Worm (Caenorhabditis elegans): ENCODE results near the gene cht-3.

The cht-3 gene

ce11 chrIV:6984449-6985380 is 18.7 kb upstream of the cht-3 start:
- TF ChIP-seq ztf-11 (tag; optimal IDR thresholded peaks at IDR 0.05), result no peak
- no peak for TF ChIP-seq aly-2 (tag; optimal IDR thresholded peaks at IDR 0.05)
- TF ChIP-seq efl-1 (optimal IDR thresholded peaks at IDR 0.05), result no peak
- peak in 1 of 2 experiments; percentile 40 for TF ChIP-seq efl-1 (GFP tag; optimal IDR thresholded peaks at IDR 0.05 in 1 of 2)
- TF ChIP-seq nhr-85 (tag), result peak; percentile 57
- no peak for TF ChIP-seq hlh-4 (tag; optimal IDR thresholded peaks at IDR 0.05)

DNA sequence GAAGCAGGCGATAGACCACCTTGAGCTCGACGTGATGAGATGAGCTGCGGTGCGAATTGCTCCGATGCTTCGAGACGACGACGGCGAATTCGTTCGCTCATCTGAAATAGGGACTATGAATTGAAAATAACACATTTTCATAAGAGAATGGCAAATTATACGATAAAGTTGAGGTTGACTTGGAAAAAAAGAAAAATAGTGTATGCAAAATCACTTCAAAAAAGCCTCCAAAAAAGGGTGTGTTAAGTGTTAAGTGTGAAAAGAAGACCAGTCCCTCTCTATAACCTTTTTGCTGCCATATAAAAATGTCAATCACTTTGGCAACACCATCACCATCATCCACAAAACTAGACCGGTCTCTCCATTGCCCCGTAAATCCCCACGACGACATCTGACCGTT is 16.6 kb upstream of the cht-3 start, which contains the start of gene prkl-1:
TSS of gene prkl-1 (minus strand) at position 101 of the 400 bp plus-strand sequence.
- TF ChIP-seq ama-1 (optimal IDR thresholded peaks at IDR 0.05), result no peak
- TF ChIP-seq ceh-90 (tag; optimal IDR thresholded peaks at IDR 0.05), result no peak
- no peak for TF ChIP-seq lin-39 (tag; optimal IDR thresholded peaks at IDR 0.05)
- no peak for TF ChIP-seq pax-3 (tag; optimal IDR thresholded peaks at IDR 0.05)
- no peak for TF ChIP-seq nhr-47 (tag; optimal IDR thresholded peaks at IDR 0.05)
- no peak for TF ChIP-seq sptf-1 (tag; optimal IDR thresholded peaks at IDR 0.05)
- no peak for TF ChIP-seq nhr-76 (tag; optimal IDR thresholded peaks at IDR 0.05)
- TF ChIP-seq unc-62 (GFP tag; optimal IDR thresholded peaks at IDR 0.05), result no peak

DNA sequence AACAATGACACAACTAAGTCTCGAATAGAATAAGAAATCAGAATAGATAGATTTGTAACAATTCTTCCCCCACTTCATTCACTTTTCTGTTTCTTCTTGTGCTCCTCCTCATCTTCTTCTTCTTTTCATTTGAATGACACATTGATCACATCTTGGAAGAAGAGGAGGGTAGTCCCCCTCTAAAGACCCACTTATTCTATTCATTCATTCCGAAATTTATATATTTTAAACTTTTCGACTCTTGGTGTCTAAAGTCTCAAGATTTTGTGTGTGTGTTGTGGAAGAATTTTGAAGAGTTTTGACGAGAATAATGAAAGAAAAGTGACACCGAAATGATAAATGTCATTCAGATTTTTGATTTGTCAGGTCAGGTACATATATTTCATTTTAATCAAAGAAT is 12.4 kb upstream of the cht-3 start:
- TF ChIP-seq hpl-2 (GFP tag; optimal IDR thresholded peaks at IDR 0.05) (no peak), zag-1 (tag; optimal IDR thresholded peaks at IDR 0.05) (no peak), pag-3 (tag; optimal IDR thresholded peaks at IDR 0.05; ENCODE audit: borderline replicate concordance, insufficient read depth) (no peak), unc-62 (GFP tag; optimal IDR thresholded peaks at IDR 0.05) (no peak)

DNA sequence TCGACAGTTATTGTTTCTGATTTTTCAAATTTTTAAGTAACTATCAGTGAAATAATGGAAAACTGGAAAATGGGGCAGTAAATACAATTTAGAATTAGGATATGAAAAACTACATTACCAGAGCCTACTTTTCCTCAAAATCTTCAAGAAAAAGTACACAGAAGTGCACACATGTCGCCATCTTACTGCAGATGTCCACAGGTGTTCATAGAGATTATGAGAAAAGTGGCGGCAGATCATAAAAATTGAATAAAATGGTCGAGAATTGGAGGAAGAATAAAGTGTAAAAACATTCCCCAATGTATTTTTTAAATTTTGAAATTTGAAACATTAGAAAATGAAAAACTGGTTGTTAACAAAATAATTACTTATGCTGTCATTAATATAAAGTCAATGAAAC is 5.5 kb upstream of the cht-3 start:
- TF ChIP-seq mab-9 (GFP tag; IDR thresholded peaks at IDR 0.05) (no peak), xbp-1 (tag; optimal IDR thresholded peaks at IDR 0.05) (no peak), nhr-12 (tag; optimal IDR thresholded peaks at IDR 0.05) (no peak), ceh-63 (GFP tag; optimal IDR thresholded peaks at IDR 0.05) (no peak), ets-5 (GFP tag; IDR thresholded peaks at IDR 0.05) (no peak)

ce11 chrIV:6999206-6999605 is 4.2 kb upstream of the cht-3 start, which contains the start of gene C25A8.5:
Gene C25A8.5, plus strand, starts transcription at chrIV:6999506.
- TF ChIP-seq egl-27 (tag; optimal IDR thresholded peaks at IDR 0.05), result no peak
- no peak for TF ChIP-seq skn-1 (tag; optimal IDR thresholded peaks at IDR 0.05)
- TF ChIP-seq ets-5 (GFP tag; IDR thresholded peaks at IDR 0.05), result no peak
- TF ChIP-seq efl-1 (optimal IDR thresholded peaks at IDR 0.05), result no peak
- TF ChIP-seq efl-1 (GFP tag; optimal IDR thresholded peaks at IDR 0.05 in 1 of 2), result no peak
- no peak for TF ChIP-seq zag-1 (tag; optimal IDR thresholded peaks at IDR 0.05)
- TF ChIP-seq C04F5.9 (tag; optimal IDR thresholded peaks at IDR 0.05), result no peak
- no peak for TF ChIP-seq alr-1 (tag; optimal IDR thresholded peaks at IDR 0.05; ENCODE audit: borderline replicate concordance)
- no peak for TF ChIP-seq Y116A8C.19 (tag; optimal IDR thresholded peaks at IDR 0.05; ENCODE audit: borderline replicate concordance)
- TF ChIP-seq lin-13 (GFP tag; optimal IDR thresholded peaks at IDR 0.05), result no peak
- no peak for TF ChIP-seq ztf-4 (tag; optimal IDR thresholded peaks at IDR 0.05)

ce11 chrIV:7009531-7009930 is 6.1 kb downstream of the cht-3 start, which contains the start of gene C25A8.2:
Gene C25A8.2, plus strand, starts transcription at chrIV:7009831.
- TF ChIP-seq ets-5 (GFP tag; IDR thresholded peaks at IDR 0.05), result no peak
- no peak for TF ChIP-seq nhr-19 (GFP tag; conservative IDR thresholded peaks at IDR 0.05)
- TF ChIP-seq jun-1 (tag; optimal IDR thresholded peaks at IDR 0.05), result no peak
- TF ChIP-seq ceh-8 (GFP tag; optimal IDR thresholded peaks at IDR 0.05), result no peak
- TF ChIP-seq hlh-17 (GFP tag; optimal IDR thresholded peaks at IDR 0.05; ENCODE audit: borderline replicate concordance), result no peak
- no peak for TF ChIP-seq grh-1 (GFP tag; IDR thresholded peaks at IDR 0.05)
- TF ChIP-seq elt-2 (tag; optimal IDR thresholded peaks at IDR 0.05), result no peak
- TF ChIP-seq efl-1 (optimal IDR thresholded peaks at IDR 0.05), result no peak
- no peak for TF ChIP-seq efl-1 (GFP tag; optimal IDR thresholded peaks at IDR 0.05 in 1 of 2)
- no peak for TF ChIP-seq alr-1 (tag; optimal IDR thresholded peaks at IDR 0.05; ENCODE audit: borderline replicate concordance)
- TF ChIP-seq nhr-47 (tag; optimal IDR thresholded peaks at IDR 0.05), result no peak
- TF ChIP-seq fkh-8 (tag; optimal IDR thresholded peaks at IDR 0.05), result no peak
- TF ChIP-seq xbp-1 (tag; optimal IDR thresholded peaks at IDR 0.05), result no peak
- TF ChIP-seq hpl-2 (GFP tag; optimal IDR thresholded peaks at IDR 0.05), result no peak
- TF ChIP-seq aha-1 (tag; optimal IDR thresholded peaks at IDR 0.05), result no peak

Data from whole organism, L1 larva.